Worm (Caenorhabditis elegans): Measurements from ENCODE around the gene F59B1.8.

Gene F59B1.8

ce11 chrV:3685790-3686208 is 41.8 kb upstream of the F59B1.8 start, which contains the start of gene W08A12.2:
Gene W08A12.2 (minus strand): TSS chrV:3685892.
- no peak for TF ChIP-seq nhr-28 (tag; optimal IDR thresholded peaks at IDR 0.05)
- TF ChIP-seq nfya-1 (tag; optimal IDR thresholded peaks at IDR 0.05; ENCODE audit: insufficient read depth), result peak; percentile 21
- no peak for TF ChIP-seq ceh-9 (tag; optimal IDR thresholded peaks at IDR 0.05)

- TF ChIP-seq pha-4 (tag; optimal IDR thresholded peaks at IDR 0.05) (no peak), pqm-1 (tag; optimal IDR thresholded peaks at IDR 0.05) (no peak), nhr-77 (tag; optimal IDR thresholded peaks at IDR 0.05) (no peak), nhr-237 (tag; optimal IDR thresholded peaks at IDR 0.05) (no peak), hmg-11 (tag; optimal IDR thresholded peaks at IDR 0.05) (no peak)
These were observed 38.5 kb upstream of the F59B1.8 start, which contains the start of gene W08A12.3 for ce11 chrV:3682553-3682952. Gene W08A12.3 (plus strand): TSS chrV:3682853.

- TF ChIP-seq nfya-1 (tag; optimal IDR thresholded peaks at IDR 0.05; ENCODE audit: insufficient read depth) (peak; percentile 73), nhr-28 (tag; optimal IDR thresholded peaks at IDR 0.05) (no peak)
These were observed 34.5 kb upstream of the F59B1.8 start for ce11 chrV:3678513-3678912.

DNA sequence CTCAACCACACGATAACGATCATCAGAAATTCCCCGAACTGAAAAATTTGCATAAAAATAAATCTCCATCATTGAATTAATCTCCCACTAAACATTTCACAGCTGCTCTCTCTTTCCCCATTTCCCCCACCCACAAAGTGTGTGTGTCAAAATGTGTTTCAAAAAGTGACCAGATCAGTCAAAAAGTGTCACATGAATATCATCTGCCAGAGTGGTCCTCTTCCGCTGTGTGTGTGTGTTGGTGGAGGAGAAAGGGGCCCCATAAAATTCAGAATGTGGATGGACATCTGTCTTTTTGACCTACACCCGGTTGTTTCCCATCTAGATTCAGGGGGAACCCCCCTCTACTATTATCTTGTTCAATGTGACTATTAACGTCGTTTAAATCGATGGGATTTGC is 33.2 kb upstream of the F59B1.8 start:
- TF ChIP-seq pqm-1 (tag; optimal IDR thresholded peaks at IDR 0.05) (no peak), unc-39 (tag; optimal IDR thresholded peaks at IDR 0.05) (no peak), lin-39 (tag; optimal IDR thresholded peaks at IDR 0.05) (peak; percentile 38), hmg-11 (tag; optimal IDR thresholded peaks at IDR 0.05) (no peak), ama-1 (optimal IDR thresholded peaks at IDR 0.05) (no peak), egl-5 (tag; optimal IDR thresholded peaks at IDR 0.05) (peak; percentile 97), egl-27 (tag; optimal IDR thresholded peaks at IDR 0.05) (no peak), nhr-23 (tag; optimal IDR thresholded peaks at IDR 0.05) (no peak), fkh-2 (tag; optimal IDR thresholded peaks at IDR 0.05) (no peak), ceh-82 (tag; optimal IDR thresholded peaks at IDR 0.05) (no peak), unc-62 (GFP tag; optimal IDR thresholded peaks at IDR 0.05) (no peak), pha-4 (tag; optimal IDR thresholded peaks at IDR 0.05) (no peak), ztf-4 (tag; optimal IDR thresholded peaks at IDR 0.05) (no peak), nhr-28 (tag; optimal IDR thresholded peaks at IDR 0.05) (no peak), nfya-1 (tag; optimal IDR thresholded peaks at IDR 0.05; ENCODE audit: insufficient read depth) (peak; percentile 29), lsy-12 (tag; optimal IDR thresholded peaks at IDR 0.05) (no peak), R02D3.7 (tag; optimal IDR thresholded peaks at IDR 0.05) (no peak), zag-1 (tag; optimal IDR thresholded peaks at IDR 0.05) (no peak), mml-1 (tag; optimal IDR thresholded peaks at IDR 0.05) (no peak), aly-2 (tag; optimal IDR thresholded peaks at IDR 0.05) (no peak), nhr-67 (tag; optimal IDR thresholded peaks at IDR 0.05) (no peak), elt-3 (tag; optimal IDR thresholded peaks at IDR 0.05) (no peak), mdl-1 (tag; optimal IDR thresholded peaks at IDR 0.05) (no peak), tbx-2 (tag; optimal IDR thresholded peaks at IDR 0.05) (no peak)

DNA sequence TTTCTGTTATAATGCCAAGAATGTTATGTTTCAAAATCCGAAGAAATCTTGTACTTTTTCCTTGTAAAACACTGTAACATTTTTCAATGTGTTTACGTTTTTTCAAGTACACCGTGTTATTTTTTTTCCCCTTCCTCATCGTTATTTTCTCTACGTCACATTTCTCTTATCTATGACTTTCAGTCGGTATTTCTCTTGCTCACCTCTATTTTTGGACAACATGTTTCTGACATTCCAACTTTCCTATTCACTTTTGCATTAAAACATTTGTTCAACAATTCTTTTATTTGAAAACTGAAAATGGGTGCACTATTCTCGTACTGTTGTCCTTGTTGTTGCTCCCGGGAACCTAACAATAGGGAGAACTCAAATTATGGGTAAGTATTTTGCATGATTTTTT is 29.0 kb upstream of the F59B1.8 start, which contains the start of gene pals-33:
pals-33 (plus strand) TSS at position 301 of the 400 bp plus-strand sequence.
- TF ChIP-seq nfya-1 (tag; optimal IDR thresholded peaks at IDR 0.05; ENCODE audit: insufficient read depth) (no peak), ceh-82 (tag; optimal IDR thresholded peaks at IDR 0.05) (no peak), R02D3.7 (tag; optimal IDR thresholded peaks at IDR 0.05) (no peak), nhr-25 (tag; optimal IDR thresholded peaks at IDR 0.05) (no peak), nhr-28 (tag; optimal IDR thresholded peaks at IDR 0.05) (no peak), egl-5 (tag; optimal IDR thresholded peaks at IDR 0.05) (no peak), sea-2 (GFP tag; optimal IDR thresholded peaks at IDR 0.05) (no peak), daf-12 (tag; optimal IDR thresholded peaks at IDR 0.05) (no peak)

- TF ChIP-seq nhr-237 (tag; optimal IDR thresholded peaks at IDR 0.05) (no peak), zag-1 (tag; optimal IDR thresholded peaks at IDR 0.05) (no peak), ztf-4 (tag; optimal IDR thresholded peaks at IDR 0.05) (no peak), aly-2 (tag; optimal IDR thresholded peaks at IDR 0.05) (no peak)
These were observed 26.5 kb upstream of the F59B1.8 start, which contains the start of gene Y39H10B.3 for ce11 chrV:3670499-3670898. Gene Y39H10B.3 (plus strand): TSS chrV:3670799.

- no peak for TF ChIP-seq nfya-1 (tag; optimal IDR thresholded peaks at IDR 0.05; ENCODE audit: insufficient read depth)
These were observed 24.4 kb upstream of the F59B1.8 start, which contains the start of gene Y39H10B.2 for ce11 chrV:3668464-3668863. Gene Y39H10B.2 (plus strand): TSS chrV:3668764.
